Fruit fly (Drosophila melanogaster) whole organism, pupa: ENCODE measurements around the gene CG31465.
A peak's percentile ranks its signal among the peaks of the same experiment; 100 is the strongest.

Experiments used
- CG14655 ChIP-seq: fragments of 200-800 bp; sonication (Bioruptor generic); optimal IDR thresholded peaks from 3 replicates; lab custom pipeline; 2017; ENCODE audit warnings: mild to moderate bottlenecking, missing biosample characterization, missing genetic modification reagents, missing genetic modification characterization
- CG15710 ChIP-seq: fragments of 200-800 bp; sonication (Bioruptor generic); optimal IDR thresholded peaks from 2 replicates; lab custom pipeline; 2018; ENCODE audit warnings: missing biosample characterization, mild to moderate bottlenecking, missing genetic modification characterization, moderate library complexity
- CG32121 ChIP-seq: fragments of 200-800 bp; sonication (Bioruptor generic); IDR thresholded peaks from 2 replicates; pipeline ENCODE4 v1.3.6; 2022; ENCODE audit warnings: missing biosample characterization, missing genetic modification characterization
- CG34367 ChIP-seq: fragments of 200-800 bp; sonication (Bioruptor generic); optimal IDR thresholded peaks from 2 replicates; lab custom pipeline; 2018; ENCODE audit warnings: missing biosample characterization, mild to moderate bottlenecking, missing genetic modification characterization
- CG8301 ChIP-seq: fragments of 200-800 bp; sonication (Bioruptor generic); optimal IDR thresholded peaks from 2 replicates; lab custom pipeline; 2018; ENCODE audit warnings: missing biosample characterization, mild to moderate bottlenecking, missing genetic modification characterization
- CG9948 ChIP-seq: fragments of 200-800 bp; sonication (Bioruptor generic); optimal IDR thresholded peaks from 2 replicates; lab custom pipeline; 2018; ENCODE audit warnings: missing biosample characterization, mild to moderate bottlenecking, missing genetic modification characterization, moderate library complexity
- EcR ChIP-seq: fragments of 200-800 bp; sonication (Bioruptor generic); optimal IDR thresholded peaks from 3 replicates; lab custom pipeline; 2019; ENCODE audit warnings: missing biosample characterization, missing genetic modification characterization, mild to moderate bottlenecking, moderate library complexity, missing genetic modification reagents
- Ets98B ChIP-seq: fragments of 200-800 bp; sonication (Bioruptor generic); IDR thresholded peaks from 2 replicates; pipeline ENCODE4 v1.3.6; 2022; ENCODE audit warnings: missing biosample characterization, missing genetic modification characterization
- Snoo ChIP-seq: fragments of 200-800 bp; sonication (Bioruptor generic); optimal IDR thresholded peaks from 3 replicates; lab custom pipeline; 2017; ENCODE audit warnings: missing biosample characterization, mild to moderate bottlenecking, missing genetic modification characterization, inconsistent platforms
- fd96Ca ChIP-seq: fragments of 200-800 bp; sonication (Bioruptor generic); IDR thresholded peaks from 3 replicates; pipeline ENCODE4 v1.3.6; 2022; ENCODE audit warnings: missing biosample characterization, missing genetic modification characterization

dm6 chr3R:21839636-21840035 lies 41.0 kb upstream of the CG31465 start:
- TF ChIP-seq CG9948 (tag; lab: Kevin White, UChicago) (peak; percentile 90), Snoo (tag; lab: Kevin White, UChicago) (peak; percentile 55), CG14655 (GFP tag; lab: Kevin White, UChicago) (peak; percentile 87), EcR (no peak), CG15710 (tag; lab: Kevin White, UChicago) (peak; percentile 89), CG8301 (tag; lab: Kevin White, UChicago) (peak; percentile 76), CG34367 (tag; lab: Kevin White, UChicago) (peak; percentile 82), CG32121 (GFP tag; lab: Robert Waterston, UW) (no peak), fd96Ca (no peak), Ets98B (GFP tag; lab: Robert Waterston, UW) (no peak)
